Worm (Caenorhabditis elegans): ENCODE data around the gene C14A4.9.

Gene C14A4.9

DNA sequence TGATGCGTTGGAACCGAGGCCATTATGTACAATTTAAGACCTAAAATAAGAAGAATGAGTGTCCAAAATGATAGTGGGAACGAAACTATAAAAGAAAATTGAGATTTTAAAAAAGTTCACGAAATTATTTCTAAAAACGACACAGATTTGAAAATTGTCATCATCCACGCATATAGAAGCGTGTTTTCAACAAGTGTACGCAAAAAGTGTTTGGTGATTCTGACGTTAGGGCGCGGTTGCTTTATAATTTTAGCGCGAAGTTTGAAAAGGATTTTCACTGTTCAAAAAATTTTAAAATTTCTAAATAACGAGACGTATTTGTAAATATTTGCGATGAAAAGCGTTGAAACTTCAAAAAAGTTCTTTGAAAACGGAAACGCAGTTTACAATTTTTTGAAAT is 35.8 kb upstream of the C14A4.9 start, which contains the start of gene cdc-48.1 (continued):
- TF ChIP-seq ama-1 (optimal IDR thresholded peaks at IDR 0.05) (peak; percentile 98), mdl-1 (tag; optimal IDR thresholded peaks at IDR 0.05) (peak; percentile 82 to 99), xbp-1 (tag; optimal IDR thresholded peaks at IDR 0.05) (peak; percentile 100), tbx-2 (tag; optimal IDR thresholded peaks at IDR 0.05) (peak; percentile 100), nhr-84 (tag; optimal IDR thresholded peaks at IDR 0.05) (peak; percentile 98), ceh-8 (GFP tag; optimal IDR thresholded peaks at IDR 0.05) (peak; percentile 99), efl-1 (optimal IDR thresholded peaks at IDR 0.05) (peak; percentile 100), efl-1 (GFP tag; optimal IDR thresholded peaks at IDR 0.05 in 1 of 2) (peak; percentile 100), lin-15B (tag; optimal IDR thresholded peaks at IDR 0.05) (peak; percentile 100), swsn-7 (tag; optimal IDR thresholded peaks at IDR 0.05) (peak; percentile 100), aly-2 (tag; optimal IDR thresholded peaks at IDR 0.05) (peak; percentile 100), nhr-85 (tag) (peak; percentile 100), snpc-4 (tag; optimal IDR thresholded peaks at IDR 0.05) (peak; percentile 95), ztf-4 (tag; optimal IDR thresholded peaks at IDR 0.05) (peak; percentile 100), unc-86 (tag; optimal IDR thresholded peaks at IDR 0.05) (peak; percentile 100), ces-1 (GFP tag; optimal IDR thresholded peaks at IDR 0.05) (peak; percentile 97), hpl-2 (GFP tag; optimal IDR thresholded peaks at IDR 0.05) (peak; percentile 99), nhr-20 (tag; optimal IDR thresholded peaks at IDR 0.05) (peak; percentile 100), zag-1 (tag; optimal IDR thresholded peaks at IDR 0.05) (peak; percentile 100), C34B4.2 (tag; optimal IDR thresholded peaks at IDR 0.05) (peak; percentile 94), jun-1 (tag; optimal IDR thresholded peaks at IDR 0.05) (peak; percentile 99), mep-1 (tag; optimal IDR thresholded peaks at IDR 0.05) (peak; percentile 100), ceh-88 (GFP tag; IDR thresholded peaks at IDR 0.05) (peak; percentile 99), unc-62 (GFP tag; optimal IDR thresholded peaks at IDR 0.05) (peak; percentile 100), irx-1 (tag; optimal IDR thresholded peaks at IDR 0.05) (peak; percentile 99), grh-1 (GFP tag; IDR thresholded peaks at IDR 0.05) (peak; percentile 100), lin-13 (GFP tag; optimal IDR thresholded peaks at IDR 0.05) (peak; percentile 100), sup-37 (GFP tag; optimal IDR thresholded peaks at IDR 0.05) (peak; percentile 99), lin-35 (GFP tag; optimal IDR thresholded peaks at IDR 0.05) (peak; percentile 100), C16A3.4 (tag; optimal IDR thresholded peaks at IDR 0.05) (peak; percentile 100), unc-98 (GFP tag; IDR thresholded peaks at IDR 0.05) (peak; percentile 95), mab-9 (GFP tag; IDR thresholded peaks at IDR 0.05) (peak; percentile 99), Y116A8C.19 (tag; optimal IDR thresholded peaks at IDR 0.05; ENCODE audit: borderline replicate concordance) (peak; percentile 24), nhr-47 (tag; optimal IDR thresholded peaks at IDR 0.05) (peak; percentile 100), nhr-11 (tag; optimal IDR thresholded peaks at IDR 0.05) (peak; percentile 100), nhr-71 (tag; optimal IDR thresholded peaks at IDR 0.05) (peak; percentile 100), nhr-76 (tag; optimal IDR thresholded peaks at IDR 0.05) (peak; percentile 88)

DNA sequence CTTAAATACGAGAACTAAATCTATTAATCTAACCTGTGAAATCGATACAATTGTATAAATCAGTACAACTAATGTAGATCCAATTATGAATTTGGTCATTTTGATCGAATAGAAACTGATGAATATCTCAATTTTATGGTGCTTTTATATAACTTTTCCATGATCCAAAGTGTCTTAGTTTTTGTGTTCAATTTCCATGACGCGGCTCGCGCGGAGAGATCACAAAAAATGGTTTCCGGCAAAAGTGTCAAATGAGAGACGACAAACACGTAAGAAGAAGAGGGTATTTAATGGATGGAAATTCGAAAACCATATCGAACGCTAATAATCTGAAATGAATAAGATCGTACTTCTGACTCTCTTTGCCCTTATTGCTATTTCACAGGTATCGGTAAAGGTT is 34.6 kb upstream of the C14A4.9 start, which contains the start of the genes C06A1.6 and C06A1.7:
Gene C06A1.6 (minus strand): TSS at position 101 of the 400 bp plus-strand sequence.
Gene C06A1.7 (plus strand): TSS at position 314 of the 400 bp plus-strand sequence.
- TF ChIP-seq fos-1 (tag; optimal IDR thresholded peaks at IDR 0.05) (no peak), mdl-1 (tag; optimal IDR thresholded peaks at IDR 0.05) (no peak), nhr-19 (GFP tag; conservative IDR thresholded peaks at IDR 0.05) (no peak), Y116A8C.19 (tag; optimal IDR thresholded peaks at IDR 0.05; ENCODE audit: borderline replicate concordance) (no peak), lin-39 (tag; optimal IDR thresholded peaks at IDR 0.05) (no peak), efl-1 (optimal IDR thresholded peaks at IDR 0.05) (no peak), efl-1 (GFP tag; optimal IDR thresholded peaks at IDR 0.05 in 1 of 2) (peak in 1 of 2 experiments; percentile 30)

DNA sequence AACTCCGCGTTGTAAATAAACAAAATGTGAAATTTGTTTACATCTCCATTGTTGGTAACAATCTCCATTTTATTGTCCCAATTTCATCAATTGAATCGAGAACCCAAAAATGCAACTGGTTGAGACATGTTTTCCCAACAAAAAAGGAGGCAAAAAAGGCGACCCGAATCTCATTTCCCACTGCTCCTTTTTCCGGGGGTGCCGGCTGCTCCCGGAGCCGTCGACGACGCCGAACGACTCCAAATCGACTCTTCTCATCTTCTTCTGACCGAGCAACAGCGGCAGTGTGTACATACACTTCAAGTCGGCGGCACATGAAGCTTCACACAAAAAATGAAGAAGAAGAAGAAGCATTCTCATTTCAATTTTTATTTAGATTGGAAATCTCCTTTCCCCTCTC is 32.7 kb upstream of the C14A4.9 start:
- TF ChIP-seq lin-14 (GFP tag; optimal IDR thresholded peaks at IDR 0.05) (peak; percentile 30), nhr-84 (tag; optimal IDR thresholded peaks at IDR 0.05) (no peak)

All from whole organism, L1 larva.